Worm (Caenorhabditis elegans): ENCODE data around the gene str-77.

Gene str-77

ce11 chrV:17699097-17699496, 19.6 kb upstream of the str-77 start, which contains the start of gene Y26G10.4:
Gene Y26G10.4, minus strand, starts transcription at chrV:17699197.
- TF ChIP-seq sea-2 (GFP tag; IDR thresholded peaks at IDR 0.05) (no peak), hsf-1 (GFP tag; IDR thresholded peaks at IDR 0.05) (no peak), nhr-90 (tag; optimal IDR thresholded peaks at IDR 0.05) (no peak), F22D6.2 (tag; optimal IDR thresholded peaks at IDR 0.05) (no peak), T26A5.8 (tag; optimal IDR thresholded peaks at IDR 0.05) (no peak), T07F8.4 (tag; optimal IDR thresholded peaks at IDR 0.05) (no peak), nhr-80 (tag; optimal IDR thresholded peaks at IDR 0.05) (no peak), bed-1 (GFP tag; IDR thresholded peaks at IDR 0.05) (no peak), nhr-179 (tag; optimal IDR thresholded peaks at IDR 0.05) (no peak), ceh-27 (GFP tag; optimal IDR thresholded peaks at IDR 0.05) (no peak), Y79H2A.3 (GFP tag; conservative IDR thresholded peaks at IDR 0.05) (no peak), unc-130 (GFP tag; optimal IDR thresholded peaks at IDR 0.05) (no peak), F57A8.1 (GFP tag; optimal IDR thresholded peaks at IDR 0.05) (no peak), tbp1 (GFP tag; optimal IDR thresholded peaks at IDR 0.05) (no peak), zfh-2 (GFP tag; conservative IDR thresholded peaks at IDR 0.05) (no peak), ztf-22 (GFP tag; optimal IDR thresholded peaks at IDR 0.05) (no peak), egl-44 (GFP tag; IDR thresholded peaks at IDR 0.05) (no peak), madf-8 (GFP tag; conservative IDR thresholded peaks at IDR 0.05) (no peak), hlh-26 (GFP tag; conservative IDR thresholded peaks at IDR 0.05) (no peak), rcor-1 (GFP tag; IDR thresholded peaks at IDR 0.05) (no peak)

- TF ChIP-seq let-607 (tag; optimal IDR thresholded peaks at IDR 0.05) (no peak), lin-54 (GFP tag; optimal IDR thresholded peaks at IDR 0.05) (no peak), F33H1.4 (GFP tag; IDR thresholded peaks at IDR 0.05) (no peak), C06A6.2 (GFP tag; conservative IDR thresholded peaks at IDR 0.05) (no peak), athp-1 (tag; optimal IDR thresholded peaks at IDR 0.05) (no peak), B0336.3 (GFP tag; IDR thresholded peaks at IDR 0.05) (no peak), mxl-1 (tag; optimal IDR thresholded peaks at IDR 0.05) (no peak), unc-62 (GFP tag; optimal IDR thresholded peaks at IDR 0.05) (no peak), lin-35 (GFP tag; optimal IDR thresholded peaks at IDR 0.05) (no peak), tbp1 (GFP tag; optimal IDR thresholded peaks at IDR 0.05) (no peak)
Observed at ce11 chrV:17699659-17700058, 19.1 kb upstream of the str-77 start, which contains the start of gene Y26G10.6. Gene Y26G10.6, plus strand, starts transcription at chrV:17699959.

- TF ChIP-seq egl-44 (GFP tag; IDR thresholded peaks at IDR 0.05) (no peak), rpc-1 (optimal IDR thresholded peaks at IDR 0.05) (no peak), rpc-1 (tag; optimal IDR thresholded peaks at IDR 0.05) (no peak), pha-4 (tag; optimal IDR thresholded peaks at IDR 0.05) (no peak), nhr-179 (tag; optimal IDR thresholded peaks at IDR 0.05) (no peak), lsl-1 (GFP tag; optimal IDR thresholded peaks at IDR 0.05) (no peak), Y56A3A.18 (GFP tag; IDR thresholded peaks at IDR 0.05) (no peak), ceh-27 (GFP tag; optimal IDR thresholded peaks at IDR 0.05) (no peak), B0336.3 (GFP tag; IDR thresholded peaks at IDR 0.05) (no peak), ama-1 (optimal IDR thresholded peaks at IDR 0.05) (no peak), ama-1 (GFP tag; optimal IDR thresholded peaks at IDR 0.05) (no peak), K12H6.12 (tag; optimal IDR thresholded peaks at IDR 0.05) (no peak), lin-26 (GFP tag; IDR thresholded peaks at IDR 0.05) (no peak), F10E7.11 (tag; optimal IDR thresholded peaks at IDR 0.05) (no peak)
Observed at ce11 chrV:17700728-17701262, 18.0 kb upstream of the str-77 start, which contains the start of the genes Y26G10.5 and srh-32. Gene Y26G10.5, minus strand, starts transcription at chrV:17700828. Gene srh-32, plus strand, starts transcription at chrV:17701212.

Data from whole organism, young adult.